Worm (Caenorhabditis elegans) whole organism, L1 larva: Measurements from ENCODE around the gene asp-18.

Experiments used
- fkh-10 ChIP-seq: sonication (generic microtip); optimal IDR thresholded peaks from 2 replicates; lab custom pipeline; 2017; ENCODE audit warnings: missing biosample characterization, missing genetic modification reagents, missing genetic modification characterization
- lin-15B ChIP-seq: fragments of 150-350 bp; sonication (generic microtip); optimal IDR thresholded peaks from 3 replicates; lab custom pipeline; 2014; ENCODE audit warnings: missing biosample characterization, missing genetic modification characterization
- mep-1 ChIP-seq: fragments of 150-350 bp; optimal IDR thresholded peaks from 2 replicates; lab custom pipeline; 2014; ENCODE audit warnings: missing biosample characterization, missing genetic modification characterization
- nhr-11 ChIP-seq: fragments of 150-350 bp; optimal IDR thresholded peaks from 2 replicates; lab custom pipeline; 2014; ENCODE audit warnings: missing biosample characterization, missing genetic modification characterization
- nhr-77 ChIP-seq: fragments of 150-350 bp; optimal IDR thresholded peaks from 2 replicates; lab custom pipeline; 2014; ENCODE audit warnings: missing biosample characterization, missing genetic modification characterization
- snpc-4 ChIP-seq: fragments of 150-350 bp; optimal IDR thresholded peaks from 2 replicates; lab custom pipeline; 2014; ENCODE audit warnings: missing biosample characterization, missing genetic modification characterization
- tbx-2 ChIP-seq: sonication (generic microtip); optimal IDR thresholded peaks from 2 replicates; lab custom pipeline; 2016; ENCODE audit warnings: missing genetic modification characterization, missing compliant biosample characterization
- zip-4 ChIP-seq: fragments of 200-800 bp; sonication (Bioruptor generic); optimal IDR thresholded peaks from 2 replicates; lab custom pipeline; 2018; ENCODE audit warnings: mild to moderate bottlenecking, missing genetic modification characterization, moderate library complexity, missing compliant biosample characterization

DNA sequence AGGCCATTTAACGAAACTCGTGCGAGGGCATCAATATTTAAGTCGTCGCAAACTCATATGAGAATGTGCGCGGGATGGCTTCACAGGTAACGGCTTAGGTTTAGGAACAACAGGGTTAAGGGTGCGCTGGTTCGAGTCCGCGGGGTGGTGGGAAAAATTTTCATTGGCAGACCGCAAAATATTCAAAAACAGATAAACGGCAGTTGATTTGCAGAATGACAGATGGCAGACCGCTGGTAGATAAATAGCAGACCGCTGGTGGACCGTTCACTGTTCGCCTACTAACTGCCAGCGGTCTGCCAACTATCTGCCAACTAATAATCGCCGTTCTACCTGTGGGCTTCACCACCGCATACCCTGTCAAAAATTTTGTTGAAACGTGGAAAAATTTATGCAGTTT, 19.4 kb downstream of the asp-18 start:
- TF ChIP-seq fkh-10 (no peak), nhr-11 (tag; lab: Kevin White, UChicago) (no peak), lin-15B (no peak), zip-4 (no peak), mep-1 (tag; lab: Kevin White, UChicago) (no peak), nhr-77 (tag; lab: Kevin White, UChicago) (no peak), snpc-4 (tag; lab: Kevin White, UChicago) (no peak), tbx-2 (no peak)
